Worm (Caenorhabditis elegans): ENCODE measurements around the gene C50D2.6.

DNA sequence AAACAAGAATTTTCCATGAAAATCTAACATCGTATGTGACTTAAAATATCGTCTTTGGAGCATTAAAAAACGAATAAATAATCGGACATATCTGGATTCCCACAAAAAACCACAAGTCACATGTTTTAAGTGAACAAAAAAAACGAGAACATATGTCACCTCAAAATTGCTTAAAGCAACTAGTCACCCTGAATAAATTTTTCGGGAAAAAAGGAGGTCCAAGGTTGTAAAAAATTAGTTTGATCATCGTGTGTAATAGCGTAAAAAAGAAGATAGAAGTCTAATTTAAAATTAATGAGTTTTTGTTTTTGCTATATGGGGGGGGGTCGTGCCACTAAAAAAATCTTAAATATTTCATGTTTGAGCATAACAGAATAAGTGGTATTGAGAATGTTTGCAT is 45.5 kb downstream of the C50D2.6 start:
- no peak for TF ChIP-seq pqm-1 (tag; optimal IDR thresholded peaks at IDR 0.05)
- no peak for TF ChIP-seq nhr-11 (tag; optimal IDR thresholded peaks at IDR 0.05)
- TF ChIP-seq pha-4 (tag; optimal IDR thresholded peaks at IDR 0.05): no peak
- TF ChIP-seq ceh-30 (tag; optimal IDR thresholded peaks at IDR 0.05): no peak
- no peak for TF ChIP-seq lin-11 (tag; optimal IDR thresholded peaks at IDR 0.05)
- no peak for TF ChIP-seq pha-2 (tag; optimal IDR thresholded peaks at IDR 0.05)
- TF ChIP-seq fkh-10 (GFP tag; optimal IDR thresholded peaks at IDR 0.05): no peak
- TF ChIP-seq sox-4 (tag; optimal IDR thresholded peaks at IDR 0.05): no peak
- no peak for TF ChIP-seq ttx-3 (tag; optimal IDR thresholded peaks at IDR 0.05)
- TF ChIP-seq F13H6.1 (tag; optimal IDR thresholded peaks at IDR 0.05): no peak
- TF ChIP-seq pag-3 (tag; optimal IDR thresholded peaks at IDR 0.05; ENCODE audit: borderline replicate concordance): no peak
- no peak for TF ChIP-seq hlh-30 (tag; optimal IDR thresholded peaks at IDR 0.05; ENCODE audit: insufficient read depth)

Data from whole organism, late embryonic.